Worm (Caenorhabditis elegans) whole organism, early embryonic: ENCODE results near the gene arl-5.

Experiments
- F13C5.2 ChIP-seq: sonication (generic microtip); optimal IDR thresholded peaks from 2 replicates; lab custom pipeline; 2017; ENCODE audit warnings: mild to moderate bottlenecking, missing genetic modification characterization, inconsistent platforms, missing compliant biosample characterization
- sea-1 ChIP-seq: fragments of 200-800 bp; sonication (Bioruptor generic); conservative IDR thresholded peaks from 2 replicates; pipeline ENCODE4 v1.3.6; 2022; ENCODE audit warnings: missing genetic modification characterization, missing compliant biosample characterization

ce11 chrIII:9789083-9789482 lies 34.0 kb upstream of the arl-5 start:
- no peak for TF ChIP-seq F13C5.2
- no peak for TF ChIP-seq sea-1 (GFP tag; lab: Robert Waterston, UW)
